Worm (Caenorhabditis elegans): ENCODE data around the gene slc-36.2.

ce11 chrII:512630-513029, 9.8 kb upstream of the slc-36.2 start:
- TF ChIP-seq R02D3.7 (tag; optimal IDR thresholded peaks at IDR 0.05), result no peak
- TF ChIP-seq ceh-82 (tag; optimal IDR thresholded peaks at IDR 0.05), result no peak
- TF ChIP-seq mml-1 (tag; optimal IDR thresholded peaks at IDR 0.05), result no peak
- TF ChIP-seq aly-2 (tag; optimal IDR thresholded peaks at IDR 0.05), result no peak
- TF ChIP-seq pqm-1 (tag; optimal IDR thresholded peaks at IDR 0.05), result no peak
- no peak for TF ChIP-seq jun-1 (tag; optimal IDR thresholded peaks at IDR 0.05)
- no peak for TF ChIP-seq ceh-28 (tag; optimal IDR thresholded peaks at IDR 0.05)
- TF ChIP-seq nhr-76 (tag; optimal IDR thresholded peaks at IDR 0.05), result no peak
- TF ChIP-seq fkh-10 (GFP tag; optimal IDR thresholded peaks at IDR 0.05), result no peak
- no peak for TF ChIP-seq nhr-23 (tag; optimal IDR thresholded peaks at IDR 0.05)
- no peak for TF ChIP-seq nhr-237 (tag; optimal IDR thresholded peaks at IDR 0.05)
